Worm (Caenorhabditis elegans) whole organism, midembryonic: ENCODE measurements around the gene F35A5.2.

ENCODE experiments used
- T22C8.4 ChIP-seq: fragments of 200-800 bp; sonication (Bioruptor generic); IDR thresholded peaks from 2 replicates; pipeline ENCODE4 v1.3.6; 2022; ENCODE audit warnings: missing genetic modification characterization, missing compliant biosample characterization
- cog-1 ChIP-seq: sonication (generic microtip); optimal IDR thresholded peaks from 2 replicates; lab custom pipeline; 2016; ENCODE audit warnings: missing genetic modification characterization, missing compliant biosample characterization
- flt-1 ChIP-seq: fragments of 200-800 bp; sonication (Bioruptor generic); IDR thresholded peaks from 2 replicates; pipeline ENCODE4 v1.3.6; 2022; ENCODE audit warnings: missing genetic modification characterization, missing compliant biosample characterization
- klf-2 ChIP-seq: fragments of 200-800 bp; sonication (Bioruptor generic); conservative IDR thresholded peaks from 2 replicates; pipeline ENCODE4 v1.3.6; 2022; ENCODE audit warnings: missing genetic modification reagents, missing genetic modification characterization, missing compliant biosample characterization
- med-1 ChIP-seq: sonication (generic microtip); optimal IDR thresholded peaks from 2 replicates; lab custom pipeline; 2017; ENCODE audit warnings: missing genetic modification characterization, mild to moderate bottlenecking, missing compliant biosample characterization, antibody characterized with exemption, missing genetic modification reagents; ENCODE audit not compliant: insufficient read depth
- ref-1 ChIP-seq: fragments of 200-800 bp; sonication (Bioruptor generic); conservative IDR thresholded peaks from 2 replicates; pipeline ENCODE4 v1.3.6; 2022; ENCODE audit warnings: missing genetic modification reagents, missing genetic modification characterization, missing compliant biosample characterization
- tab-1 ChIP-seq: fragments of 200-800 bp; sonication (Bioruptor generic); IDR thresholded peaks from 2 replicates; pipeline ENCODE4 v1.3.6; 2022; ENCODE audit warnings: missing genetic modification characterization, missing compliant biosample characterization
- ztf-23 ChIP-seq: fragments of 200-800 bp; sonication (Bioruptor generic); IDR thresholded peaks from 2 replicates; pipeline ENCODE4 v1.3.6; 2022; ENCODE audit warnings: missing genetic modification reagents, missing genetic modification characterization, missing compliant biosample characterization
- ztf-29 ChIP-seq: fragments of 200-800 bp; sonication (Bioruptor generic); IDR thresholded peaks from 2 replicates; pipeline ENCODE4 v1.3.6; 2022; ENCODE audit warnings: missing genetic modification reagents, missing genetic modification characterization, missing compliant biosample characterization

ce11 chrX:3798288-3798687 is 6.6 kb upstream of the F35A5.2 start:
- TF ChIP-seq klf-2 (no peak), ref-1 (GFP tag; lab: Robert Waterston, UW) (no peak), ztf-23 (no peak), T22C8.4 (GFP tag; lab: Robert Waterston, UW) (no peak), flt-1 (GFP tag; lab: Robert Waterston, UW) (no peak), ztf-29 (no peak), cog-1 (tag; lab: Kevin White, UChicago) (no peak), med-1 (no peak), tab-1 (GFP tag; lab: Robert Waterston, UW) (no peak)
